Fruit fly (Drosophila melanogaster) whole organism, prepupa: ENCODE measurements around the gene Esyt2.
A peak's percentile ranks its signal among the peaks of the same experiment; 100 is the strongest.

Experiments
- Blimp-1 ChIP-seq: fragments of 200-800 bp; sonication (Bioruptor generic); optimal IDR thresholded peaks from 3 replicates; lab custom pipeline; 2017; ENCODE audit warnings: missing biosample characterization, missing genetic modification characterization, mild to moderate bottlenecking, moderate library complexity, missing genetic modification reagents
- CG10631 ChIP-seq: fragments of 200-800 bp; sonication (Bioruptor generic); optimal IDR thresholded peaks from 2 replicates; lab custom pipeline; 2016; ENCODE audit warnings: missing biosample characterization, missing genetic modification characterization
- CG10669 ChIP-seq: fragments of 200-800 bp; sonication (Bioruptor generic); optimal IDR thresholded peaks from 3 replicates; lab custom pipeline; 2018; ENCODE audit warnings: missing biosample characterization, mild to moderate bottlenecking, missing genetic modification characterization, moderate library complexity
- CG11294 ChIP-seq: fragments of 200-800 bp; sonication (Bioruptor generic); IDR thresholded peaks from 2 replicates; pipeline ENCODE4 v1.3.6; 2022; ENCODE audit warnings: missing biosample characterization, missing genetic modification characterization
- CG11762 ChIP-seq: fragments of 200-800 bp; sonication (Bioruptor generic); optimal IDR thresholded peaks from 3 replicates; lab custom pipeline; 2016; ENCODE audit warnings: missing biosample characterization, missing genetic modification characterization; ENCODE audit not compliant: insufficient read depth
- CG16779 ChIP-seq: fragments of 200-800 bp; sonication (Bioruptor generic); optimal IDR thresholded peaks from 3 replicates; lab custom pipeline; 2017; ENCODE audit warnings: missing biosample characterization, mild to moderate bottlenecking, missing genetic modification characterization
- CG3032 ChIP-seq: fragments of 200-800 bp; optimal IDR thresholded peaks from 2 replicates; lab custom pipeline; 2019; ENCODE audit warnings: missing biosample characterization, mild to moderate bottlenecking, missing genetic modification characterization, moderate library complexity
- CG32006 ChIP-seq: fragments of 200-800 bp; sonication (Bioruptor generic); optimal IDR thresholded peaks from 3 replicates; lab custom pipeline; 2017; ENCODE audit warnings: missing biosample characterization, mild to moderate bottlenecking, missing genetic modification characterization
- CG4318 ChIP-seq: fragments of 200-800 bp; sonication (Bioruptor generic); optimal IDR thresholded peaks from 3 replicates; lab custom pipeline; 2017; ENCODE audit warnings: missing biosample characterization, mild to moderate bottlenecking, missing genetic modification characterization
- CG6163 ChIP-seq: fragments of 200-800 bp; sonication (Bioruptor generic); IDR thresholded peaks from 3 replicates; pipeline ENCODE4 v1.3.6; 2022; ENCODE audit warnings: missing biosample characterization, missing genetic modification characterization
- CG6276 ChIP-seq: fragments of 200-800 bp; sonication (Bioruptor generic); optimal IDR thresholded peaks from 2 replicates; lab custom pipeline; 2017; ENCODE audit warnings: missing biosample characterization, mild to moderate bottlenecking, missing genetic modification characterization
- CG6792 ChIP-seq: fragments of 200-800 bp; sonication (Bioruptor generic); optimal IDR thresholded peaks from 3 replicates; lab custom pipeline; 2016; ENCODE audit warnings: missing biosample characterization, missing genetic modification characterization
- CG6854 ChIP-seq: fragments of 200-800 bp; sonication (Bioruptor generic); optimal IDR thresholded peaks from 2 replicates; lab custom pipeline; 2017; ENCODE audit warnings: missing biosample characterization, mild to moderate bottlenecking, missing genetic modification characterization
- CG7368 ChIP-seq: fragments of 200-800 bp; sonication (Bioruptor generic); optimal IDR thresholded peaks from 3 replicates; lab custom pipeline; 2016; ENCODE audit warnings: missing biosample characterization, missing genetic modification characterization
- CG8119 ChIP-seq: fragments of 200-800 bp; sonication (Bioruptor generic); IDR thresholded peaks from 3 replicates; pipeline ENCODE4 v1.3.6; 2022; ENCODE audit warnings: missing biosample characterization, missing genetic modification characterization
- CG8632 ChIP-seq: fragments of 200-800 bp; sonication (Bioruptor generic); optimal IDR thresholded peaks from 3 replicates; lab custom pipeline; 2016; ENCODE audit warnings: missing biosample characterization, missing genetic modification characterization
- Eip78C ChIP-seq: fragments of 200-800 bp; sonication (Bioruptor generic); peaks from one replicate; lab custom pipeline; 2016; ENCODE audit warnings: missing biosample characterization, missing genetic modification characterization
- Eip93F ChIP-seq: fragments of 200-800 bp; sonication (Bioruptor generic); optimal IDR thresholded peaks from 2 replicates; lab custom pipeline; 2016; ENCODE audit warnings: missing biosample characterization, mild to moderate bottlenecking, missing genetic modification characterization
- Ets96B ChIP-seq: fragments of 200-800 bp; optimal IDR thresholded peaks from 2 replicates; lab custom pipeline; 2019; ENCODE audit warnings: missing biosample characterization, mild to moderate bottlenecking, missing genetic modification characterization, moderate library complexity
- Hr38 ChIP-seq: sonication (Bioruptor generic); optimal IDR thresholded peaks from 2 replicates; lab custom pipeline; 2016; ENCODE audit warnings: missing biosample characterization, missing genetic modification characterization
- Hr39 ChIP-seq: fragments of 200-800 bp; sonication (Bioruptor generic); optimal IDR thresholded peaks from 2 replicates; lab custom pipeline; 2016; ENCODE audit warnings: missing biosample characterization, missing genetic modification characterization
- Hr4 ChIP-seq: fragments of 200-800 bp; sonication (Bioruptor generic); optimal IDR thresholded peaks from 3 replicates; lab custom pipeline; 2016; ENCODE audit warnings: missing biosample characterization, missing genetic modification characterization
- OdsH ChIP-seq: fragments of 200-800 bp; sonication (Bioruptor generic); optimal IDR thresholded peaks from 3 replicates; lab custom pipeline; 2016; ENCODE audit warnings: missing biosample characterization, missing genetic modification characterization
- Smox ChIP-seq: fragments of 200-800 bp; sonication (Bioruptor generic); optimal IDR thresholded peaks from 3 replicates; lab custom pipeline; 2016; ENCODE audit warnings: missing biosample characterization, missing genetic modification characterization
- Sox14 ChIP-seq: fragments of 200-800 bp; sonication (Bioruptor generic); optimal IDR thresholded peaks from 3 replicates; lab custom pipeline; 2016; ENCODE audit warnings: missing biosample characterization, missing genetic modification characterization
- Sox15 ChIP-seq: fragments of 200-800 bp; sonication (Bioruptor generic); optimal IDR thresholded peaks from 3 replicates; lab custom pipeline; 2016; ENCODE audit warnings: missing biosample characterization, missing genetic modification characterization
- dac ChIP-seq: fragments of 200-800 bp; sonication (Bioruptor generic); optimal IDR thresholded peaks from 2 replicates; lab custom pipeline; 2017; ENCODE audit warnings: missing biosample characterization, mild to moderate bottlenecking, missing genetic modification characterization
- dsx ChIP-seq: fragments of 200-800 bp; optimal IDR thresholded peaks from 3 replicates; lab custom pipeline; 2019; ENCODE audit warnings: missing biosample characterization, mild to moderate bottlenecking, missing genetic modification characterization, moderate library complexity; ENCODE audit not compliant: poor library complexity, severe bottlenecking
- eg ChIP-seq: fragments of 200-800 bp; sonication (Bioruptor generic); IDR thresholded peaks from 3 replicates; pipeline ENCODE4 v1.3.6; 2022; ENCODE audit warnings: missing biosample characterization, missing genetic modification characterization
- esn ChIP-seq: fragments of 200-800 bp; sonication (Bioruptor generic); optimal IDR thresholded peaks from 2 replicates; lab custom pipeline; 2016; ENCODE audit warnings: missing biosample characterization, mild to moderate bottlenecking, missing genetic modification characterization, moderate library complexity
- lz ChIP-seq: fragments of 200-800 bp; sonication (Bioruptor generic); optimal IDR thresholded peaks from 3 replicates; lab custom pipeline; 2016; ENCODE audit warnings: missing biosample characterization, missing genetic modification characterization
- pdm3 ChIP-seq: fragments of 200-800 bp; sonication (Bioruptor generic); optimal IDR thresholded peaks from 3 replicates; lab custom pipeline; 2016; ENCODE audit warnings: missing biosample characterization, missing genetic modification characterization
- salr ChIP-seq, 2 experiments: fragments of 200-800 bp; sonication (Bioruptor generic); optimal IDR thresholded peaks; 3 replicates each; lab custom pipeline; 2016 to 2018; ENCODE audit warnings: missing biosample characterization in 2 of 2, missing genetic modification characterization in 2 of 2, mild to moderate bottlenecking in 1 of 2
- spab ChIP-seq: fragments of 200-800 bp; sonication (Bioruptor generic); optimal IDR thresholded peaks from 2 replicates; lab custom pipeline; 2017; ENCODE audit warnings: missing biosample characterization, mild to moderate bottlenecking, missing genetic modification characterization, missing genetic modification reagents
- ss ChIP-seq, 2 experiments: fragments of 200-800 bp; sonication (Bioruptor generic); optimal IDR thresholded peaks; 2 replicates in 1 of 2; 3 replicates in 1 of 2; lab custom pipeline; 2017 to 2018; ENCODE audit warnings: mild to moderate bottlenecking in 2 of 2, missing biosample characterization in 2 of 2, missing genetic modification characterization in 2 of 2, moderate library complexity in 1 of 2
- topi ChIP-seq: fragments of 200-800 bp; sonication (Bioruptor generic); optimal IDR thresholded peaks from 3 replicates; lab custom pipeline; 2016; ENCODE audit warnings: missing biosample characterization, missing genetic modification characterization
- vri ChIP-seq: fragments of 200-800 bp; sonication (Bioruptor generic); optimal IDR thresholded peaks from 3 replicates; lab custom pipeline; 2016; ENCODE audit warnings: missing biosample characterization, mild to moderate bottlenecking, missing genetic modification characterization

Gene Esyt2

dm6 chr3R:24568251-24568932 lies 23.9 kb downstream of the Esyt2 start (continued):
- peak; percentile 2 for TF ChIP-seq Sox14
- peak; percentile 9 for TF ChIP-seq esn (GFP tag; lab: Kevin White, UChicago)
- TF ChIP-seq CG6792, result no peak
- no peak for TF ChIP-seq Hr38 (GFP tag; lab: Kevin White, UChicago)
- no peak for TF ChIP-seq Smox (GFP tag; lab: Kevin White, UChicago)
- no peak for TF ChIP-seq CG16779 (tag; lab: Kevin White, UChicago)
- TF ChIP-seq Sox15 (GFP tag; lab: Kevin White, UChicago), result no peak
- TF ChIP-seq ss (GFP tag; optimal IDR thresholded peaks at IDR 0.05; lab: Kevin White, UChicago), result no peak
- TF ChIP-seq eg, result no peak
- TF ChIP-seq Ets96B (tag; lab: Kevin White, UChicago), result no peak
- no peak for TF ChIP-seq pdm3
- TF ChIP-seq OdsH, result no peak
- no peak for TF ChIP-seq spab
- no peak for TF ChIP-seq CG10631
- no peak for TF ChIP-seq CG11762 (GFP tag; lab: Kevin White, UChicago)
- TF ChIP-seq Blimp-1 (GFP tag; lab: Kevin White, UChicago), result no peak
- TF ChIP-seq CG4318, result no peak
- TF ChIP-seq CG6276, result no peak
- TF ChIP-seq CG32006, result no peak
- TF ChIP-seq vri (GFP tag; lab: Kevin White, UChicago), result peak; percentile 75
- peak; percentile 33 for TF ChIP-seq Eip78C (GFP tag; lab: Kevin White, UChicago)
- no peak for TF ChIP-seq salr (GFP tag; optimal IDR thresholded peaks at IDR 0.05; lab: Kevin White, UChicago)
- no peak for TF ChIP-seq CG6163
- TF ChIP-seq CG8632 (GFP tag; lab: Kevin White, UChicago), result no peak

- TF ChIP-seq CG10669 (GFP tag; lab: Kevin White, UChicago) (no peak), topi (GFP tag; lab: Kevin White, UChicago) (no peak), lz (GFP tag; lab: Kevin White, UChicago) (no peak), CG6854 (GFP tag; lab: Kevin White, UChicago) (no peak), Hr4 (no peak), spab (no peak), CG8119 (GFP tag; lab: Robert Waterston, UW) (no peak), CG3032 (tag; lab: Kevin White, UChicago) (no peak), Hr39 (GFP tag; lab: Kevin White, UChicago) (no peak), OdsH (no peak), dsx (no peak), dac (GFP tag; lab: Kevin White, UChicago) (no peak), salr (GFP tag; optimal IDR thresholded peaks at IDR 0.05; lab: Kevin White, UChicago) (no peak), CG11294 (GFP tag; lab: Robert Waterston, UW) (no peak), Eip93F (GFP tag; lab: Kevin White, UChicago) (no peak), Sox14 (no peak), vri (GFP tag; lab: Kevin White, UChicago) (no peak), CG7368 (GFP tag; lab: Kevin White, UChicago) (no peak)
Observed at dm6 chr3R:24569669-24570349, 25.3 kb downstream of the Esyt2 start.
